Worm (Caenorhabditis elegans) whole organism, L4 larva: ENCODE measurements around the gene flh-3.

Experiments used
- R02D3.7 ChIP-seq: fragments of 150-350 bp; sonication (generic microtip); optimal IDR thresholded peaks from 3 replicates; lab custom pipeline; 2014; ENCODE audit warnings: missing biosample characterization, missing genetic modification characterization
- ZK546.5 ChIP-seq, 2 experiments: sonication (generic microtip); optimal IDR thresholded peaks; 2 replicates each; lab custom pipeline; 2017; ENCODE audit warnings: missing biosample characterization in 2 of 2, missing genetic modification characterization in 2 of 2
- fkh-10 ChIP-seq: fragments of 150-350 bp; optimal IDR thresholded peaks from 2 replicates; lab custom pipeline; 2014; ENCODE audit warnings: missing biosample characterization, missing genetic modification reagents, missing genetic modification characterization
- lin-39 ChIP-seq: fragments of 150-350 bp; optimal IDR thresholded peaks from 2 replicates; lab custom pipeline; 2014; ENCODE audit warnings: missing biosample characterization, missing genetic modification reagents, missing genetic modification characterization
- nhr-11 ChIP-seq: fragments of 150-350 bp; optimal IDR thresholded peaks from 2 replicates; lab custom pipeline; 2014; ENCODE audit warnings: missing biosample characterization, missing genetic modification characterization
- nhr-237 ChIP-seq: sonication (generic microtip); optimal IDR thresholded peaks from 2 replicates; lab custom pipeline; 2017; ENCODE audit warnings: missing biosample characterization, missing genetic modification characterization
- nhr-28 ChIP-seq: fragments of 150-350 bp; optimal IDR thresholded peaks from 2 replicates; lab custom pipeline; 2014; ENCODE audit warnings: missing biosample characterization, missing genetic modification characterization
- nhr-77 ChIP-seq: fragments of 150-350 bp; optimal IDR thresholded peaks from 2 replicates; lab custom pipeline; 2014; ENCODE audit warnings: missing biosample characterization, missing genetic modification characterization
- pha-4 ChIP-seq, 2 experiments: fragments of 150-350 bp in 1 of 2; fragments of 200-800 bp in 1 of 2; sonication (Bioruptor generic) in 1 of 2; IDR thresholded peaks in 1 of 2; optimal IDR thresholded peaks in 1 of 2; 2 replicates each; pipeline versions ENCODE4 v1.3.6 to Lab custom; 2014 to 2022; ENCODE audit warnings: missing genetic modification characterization in 2 of 2, missing genetic modification reagents in 2 of 2, missing biosample characterization in 1 of 2, missing compliant biosample characterization in 1 of 2

- no peak for TF ChIP-seq pha-4 (GFP tag; IDR thresholded peaks at IDR 0.05; lab: Robert Waterston, UW)
- TF ChIP-seq pha-4 (tag; optimal IDR thresholded peaks at IDR 0.05; lab: Kevin White, UChicago), result no peak
- TF ChIP-seq lin-39 (tag; lab: Kevin White, UChicago), result no peak
- TF ChIP-seq nhr-11 (tag; lab: Kevin White, UChicago), result no peak
- TF ChIP-seq fkh-10 (GFP tag; lab: Kevin White, UChicago), result no peak
- TF ChIP-seq nhr-237 (tag; lab: Kevin White, UChicago), result no peak
- no peak for TF ChIP-seq R02D3.7 (tag; lab: Kevin White, UChicago)
- TF ChIP-seq nhr-28, result no peak
- TF ChIP-seq nhr-77, result no peak
- no peak for TF ChIP-seq ZK546.5 (tag; optimal IDR thresholded peaks at IDR 0.05; lab: Kevin White, UChicago)
Observed at ce11 chrIV:9264513-9264912, 5.4 kb upstream of the flh-3 start.
